Fruit fly (Drosophila melanogaster) S2 (cell line): ENCODE measurements around the gene ebd1.

ENCODE experiments used
- CG8478 ChIP-seq: fragments of >200 bp; optimal IDR thresholded peaks from 2 replicates; lab custom pipeline; 2018
- CTCF ChIP-seq, 2 experiments: fragments of >200 bp; optimal IDR thresholded peaks; 2 replicates each; lab custom pipeline; 2018

ebd1 gene

DNA sequence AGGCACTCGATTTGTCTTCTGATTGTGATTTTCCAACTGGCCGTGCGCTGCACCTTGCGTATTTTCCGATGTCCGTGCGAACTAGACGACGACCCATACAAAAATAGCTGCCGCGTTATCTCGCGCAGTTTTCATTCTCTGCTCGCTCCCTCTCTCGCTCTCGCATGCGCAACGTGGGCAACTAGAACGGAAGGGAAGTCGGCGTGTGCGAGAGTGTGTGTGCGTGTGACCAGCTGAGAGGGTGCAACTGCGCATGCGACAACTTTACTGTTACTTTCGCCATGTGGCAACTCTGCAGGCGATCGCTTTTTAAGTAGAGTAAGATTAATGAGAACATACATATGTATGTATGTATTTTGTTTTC lies at the start of gene ebd1:
Gene ebd1, minus strand, starts transcription at position 109 of the 364 bp plus-strand sequence.
- no peak for TF ChIP-seq CTCF (optimal IDR thresholded peaks at IDR 0.05; lab: Kevin White, UChicago)
- TF ChIP-seq CG8478: peak; percentile 40

DNA sequence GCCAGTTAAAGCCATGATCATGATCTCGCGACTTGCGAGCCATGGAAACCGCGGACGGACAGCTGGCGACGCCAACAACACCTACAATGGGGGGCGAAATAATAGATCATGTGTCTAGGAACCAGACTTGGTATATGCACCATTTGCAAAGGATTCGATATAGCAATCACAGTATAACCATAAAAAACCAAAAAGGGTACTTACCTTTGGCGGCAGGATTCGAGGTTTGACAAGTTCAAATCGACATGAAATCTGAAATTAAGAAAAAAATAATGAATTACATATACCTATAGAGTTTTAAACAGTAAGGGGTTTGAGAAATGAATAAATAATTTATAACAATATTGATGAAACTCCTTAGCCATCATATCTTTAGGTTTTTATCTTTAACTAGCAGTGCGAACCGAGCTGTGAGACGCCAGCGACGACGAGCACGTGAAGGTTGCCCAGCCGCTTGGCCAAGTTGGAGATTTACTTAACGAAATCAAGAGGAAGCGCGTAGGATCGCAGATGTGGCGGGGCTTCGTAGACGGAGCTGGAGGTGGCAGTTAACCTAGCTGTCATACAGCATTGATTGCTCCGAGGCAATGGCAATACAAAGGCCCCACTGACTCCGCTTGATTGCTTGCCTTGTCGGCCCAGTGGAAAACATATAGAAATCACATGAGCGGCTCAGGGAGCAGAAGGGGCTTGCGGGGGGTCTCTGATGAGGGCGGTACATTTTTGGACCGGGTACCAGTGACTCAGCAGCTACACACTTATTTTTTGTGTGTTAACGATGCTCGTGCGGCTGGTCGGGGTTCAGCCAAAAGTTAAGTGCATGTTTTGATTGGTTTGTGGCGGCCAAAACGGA lies 48.7 kb upstream of the ebd1 start:
- TF ChIP-seq CTCF (optimal IDR thresholded peaks at IDR 0.05; lab: Kevin White, UChicago) (no peak), CG8478 (no peak)

DNA sequence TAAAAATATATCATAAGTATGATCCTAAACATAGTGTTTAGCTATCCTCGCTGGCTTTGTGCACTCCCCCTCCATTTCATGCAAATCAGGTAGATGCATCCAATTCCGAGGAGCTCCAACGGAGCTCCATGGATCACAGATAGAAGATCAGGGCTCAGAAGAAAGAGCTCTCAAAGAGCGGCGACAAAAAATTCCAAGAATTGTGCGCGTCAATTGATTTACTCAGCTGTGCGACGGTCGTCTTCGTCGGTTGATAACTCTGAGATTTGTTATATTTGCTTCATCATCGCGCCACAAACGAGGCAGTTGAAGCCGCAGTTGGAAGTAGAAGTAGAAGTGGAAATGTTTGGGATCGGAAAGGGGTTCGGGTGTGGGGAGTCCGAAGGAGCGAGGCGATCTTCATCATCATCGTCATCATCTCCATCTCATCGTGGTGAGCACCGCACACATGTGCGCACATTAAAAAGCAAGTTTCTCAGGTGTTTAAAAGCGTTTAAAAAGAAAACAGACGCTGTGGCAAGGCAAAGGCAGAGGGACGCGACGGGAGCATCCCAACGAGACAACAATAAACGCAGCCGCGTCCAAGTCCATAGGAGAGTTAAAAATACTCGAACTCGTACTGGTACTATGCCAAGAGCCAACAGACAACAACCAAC lies 48.0 kb upstream of the ebd1 start:
- no peak for TF ChIP-seq CG8478
- TF ChIP-seq CTCF (optimal IDR thresholded peaks at IDR 0.05; lab: Kevin White, UChicago): no peak

- no peak for TF ChIP-seq CG8478
- TF ChIP-seq CTCF (optimal IDR thresholded peaks at IDR 0.05; lab: Kevin White, UChicago): no peak
Observed at dm6 chr3L:732290-732954, 47.1 kb upstream of the ebd1 start.

dm6 chr3L:731469-731868 lies 46.1 kb upstream of the ebd1 start:
- TF ChIP-seq CTCF (optimal IDR thresholded peaks at IDR 0.05; lab: Kevin White, UChicago) (no peak), CG8478 (no peak)

DNA sequence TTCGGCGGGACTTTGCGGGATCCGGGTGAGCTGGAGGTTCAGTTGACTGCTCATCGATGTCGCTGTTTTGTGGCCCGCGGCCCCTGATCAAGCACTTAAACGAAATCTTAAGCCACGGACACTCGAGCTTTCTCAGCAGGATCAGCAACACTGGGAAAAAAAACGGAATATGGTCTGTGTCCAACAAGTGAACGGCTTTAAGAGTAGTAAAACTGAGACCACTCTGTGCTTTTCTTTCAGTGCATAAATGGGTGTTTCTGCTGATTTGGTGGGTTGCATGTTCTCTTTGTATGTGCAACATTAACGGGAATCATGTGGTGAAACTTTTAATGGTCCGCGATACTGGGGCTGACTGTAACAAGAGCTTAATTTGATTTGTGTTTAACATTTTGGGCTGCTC lies 44.0 kb upstream of the ebd1 start:
- no peak for TF ChIP-seq CG8478
- no peak for TF ChIP-seq CTCF (optimal IDR thresholded peaks at IDR 0.05; lab: Kevin White, UChicago)

- TF ChIP-seq CTCF (optimal IDR thresholded peaks at IDR 0.05; lab: Kevin White, UChicago) (no peak), CG8478 (no peak)
Observed at dm6 chr3L:728579-728978, 43.2 kb upstream of the ebd1 start.

- TF ChIP-seq CTCF (optimal IDR thresholded peaks at IDR 0.05; lab: Kevin White, UChicago): no peak
- TF ChIP-seq CG8478: no peak
Observed at dm6 chr3L:727874-728273, 42.5 kb upstream of the ebd1 start.

DNA sequence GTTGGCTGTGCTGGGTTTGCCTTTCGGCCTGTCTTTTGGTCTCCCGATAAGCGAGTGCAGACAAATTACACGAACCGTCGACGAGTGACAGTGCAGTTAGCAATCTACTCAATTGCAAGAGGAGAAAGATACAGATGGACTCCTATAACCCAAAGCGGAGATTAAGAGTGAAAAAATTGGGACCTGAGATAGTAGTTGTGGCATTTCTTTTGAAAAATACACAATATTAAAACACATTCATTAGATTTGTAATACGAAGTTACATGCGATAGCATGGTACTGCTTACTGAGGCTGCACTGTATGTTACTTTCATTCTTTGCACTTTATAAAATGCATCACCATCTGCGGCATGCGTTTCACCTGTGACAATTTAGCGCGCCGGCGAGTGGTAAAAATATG lies 41.8 kb upstream of the ebd1 start:
- TF ChIP-seq CTCF (optimal IDR thresholded peaks at IDR 0.05; lab: Kevin White, UChicago): no peak
- no peak for TF ChIP-seq CG8478

DNA sequence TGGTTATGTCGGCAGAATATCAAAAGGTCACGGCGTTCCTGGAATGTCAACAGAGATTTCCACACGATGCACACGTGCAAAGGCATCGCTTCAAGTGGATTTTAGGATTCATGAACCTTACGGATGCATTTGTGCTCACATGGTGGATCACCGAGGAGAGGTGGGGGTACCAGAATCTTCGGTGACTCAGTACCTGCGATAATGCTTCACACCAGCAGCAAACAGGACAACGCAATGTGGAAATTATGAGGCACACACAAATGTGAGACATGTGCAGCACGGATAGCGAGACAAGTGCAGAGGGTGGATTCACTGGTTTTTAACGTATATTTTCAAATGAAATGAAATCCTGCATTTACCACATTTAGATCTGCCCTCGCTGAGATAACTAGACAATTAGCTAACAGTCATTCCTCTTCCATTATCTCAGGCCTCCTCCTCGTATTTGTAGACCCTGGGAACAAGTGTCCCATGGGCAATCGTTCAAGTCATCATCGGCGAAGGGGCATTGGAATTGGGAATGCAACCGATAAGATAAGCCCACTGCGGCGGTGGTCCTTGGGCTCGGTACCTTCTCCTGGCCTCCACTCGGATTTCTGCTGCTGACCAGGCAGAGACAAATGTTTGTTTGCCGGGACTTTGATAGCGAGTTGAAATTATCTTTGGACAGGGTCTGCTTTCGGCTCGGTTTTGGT lies 41.3 kb upstream of the ebd1 start:
- TF ChIP-seq CTCF (optimal IDR thresholded peaks at IDR 0.05; lab: Kevin White, UChicago) (no peak), CG8478 (no peak)

DNA sequence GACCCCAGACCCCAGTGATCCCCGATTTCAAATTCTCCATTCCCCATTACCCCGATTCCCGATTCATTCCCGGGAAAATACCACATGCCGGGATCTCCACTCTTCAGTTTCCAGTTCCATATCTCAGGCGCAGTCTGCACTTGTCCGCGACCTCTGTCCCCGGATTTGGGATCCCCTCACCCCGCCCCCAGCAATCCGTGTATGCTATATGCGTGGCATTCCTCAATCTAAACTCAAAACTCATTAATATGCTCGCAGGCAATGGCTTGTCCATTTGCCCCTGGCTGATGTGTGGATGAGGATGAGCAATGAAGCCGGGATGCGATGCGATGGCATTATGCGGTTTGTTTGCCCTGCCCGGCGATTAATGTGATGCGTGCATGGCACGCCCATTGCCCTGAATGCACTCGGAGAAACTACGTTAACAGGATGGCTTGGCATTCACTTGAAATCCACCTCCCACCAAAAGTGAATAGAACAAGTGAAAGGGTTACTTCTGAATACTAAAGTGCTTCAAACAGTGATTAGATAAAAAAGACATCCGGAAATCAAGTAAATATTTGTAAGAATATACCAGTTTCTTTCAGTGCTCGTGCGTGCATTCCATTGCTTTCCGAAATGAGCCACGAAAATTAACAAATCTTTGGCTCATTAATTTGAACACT lies 40.3 kb upstream of the ebd1 start:
- no peak for TF ChIP-seq CG8478
- TF ChIP-seq CTCF (optimal IDR thresholded peaks at IDR 0.05; lab: Kevin White, UChicago): no peak

- TF ChIP-seq CTCF (optimal IDR thresholded peaks at IDR 0.05; lab: Kevin White, UChicago): no peak
Observed at dm6 chr3L:724518-725341, 39.4 kb upstream of the ebd1 start.

DNA sequence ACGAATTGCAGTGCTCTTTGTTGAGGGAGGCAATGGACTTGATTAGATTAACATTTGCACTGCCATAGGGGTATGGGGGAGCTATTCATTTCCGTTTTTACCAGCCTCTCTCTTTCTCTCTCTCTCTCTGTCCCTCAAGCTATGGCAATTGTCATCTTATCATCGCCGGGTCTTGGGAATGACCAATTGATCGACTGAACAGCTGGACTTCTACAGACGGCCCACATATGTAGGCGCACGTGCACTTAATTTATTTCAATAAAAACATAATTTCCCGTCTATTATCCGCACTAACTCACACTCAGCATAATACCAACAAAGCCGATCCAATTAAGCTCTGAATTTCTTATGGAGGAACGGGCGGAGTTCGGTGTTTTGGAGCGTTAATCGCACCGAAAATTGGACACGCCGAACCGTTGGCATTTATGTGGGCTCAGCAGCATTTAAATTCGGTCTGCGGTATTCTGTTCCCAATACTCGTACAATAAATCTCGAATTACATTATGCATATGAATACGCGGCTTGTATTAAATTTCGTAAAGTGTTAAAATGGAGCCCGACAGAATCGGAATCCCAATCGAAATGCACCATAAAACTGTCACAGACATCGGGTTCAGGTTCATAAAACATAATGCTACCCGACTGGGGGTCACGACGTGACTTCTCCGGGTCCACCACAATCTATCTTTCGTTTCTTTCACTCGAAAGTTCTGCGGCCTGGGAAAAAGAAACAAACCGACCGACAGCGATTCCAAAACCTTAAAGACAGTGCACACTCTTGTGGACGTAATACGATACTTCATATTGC lies 38.5 kb upstream of the ebd1 start:
- TF ChIP-seq CTCF (optimal IDR thresholded peaks at IDR 0.05; lab: Kevin White, UChicago) (no peak), CG8478 (no peak)
